Worm (Caenorhabditis elegans): Measurements from ENCODE around the gene R03A10.5.
A peak's percentile ranks its signal among the peaks of the same experiment; 100 is the strongest.

Gene R03A10.5

DNA sequence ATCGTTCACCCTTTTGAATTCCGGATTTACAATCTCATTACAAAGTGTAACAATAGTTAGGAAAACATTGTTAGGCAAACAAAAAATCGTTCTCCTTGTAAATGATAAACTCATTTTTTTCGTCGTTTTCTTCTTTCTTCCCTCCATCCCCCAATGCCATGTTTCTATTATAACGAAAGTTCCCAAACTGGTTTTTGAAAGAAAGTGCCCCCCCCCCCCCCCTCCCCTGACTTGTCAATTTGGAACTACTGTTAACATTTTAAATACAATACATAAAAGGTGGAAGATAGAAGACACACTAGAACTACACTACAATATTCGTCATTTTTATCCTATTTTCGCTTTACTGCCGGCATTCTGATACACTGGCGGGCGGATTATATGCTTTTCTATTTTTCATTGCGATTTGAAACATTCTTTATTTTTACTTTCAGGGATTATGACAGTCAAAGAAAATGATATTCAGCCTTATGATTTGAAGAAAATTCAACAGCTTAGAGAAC lies at the start of gene R03A10.5:
Gene R03A10.5, plus strand, starts transcription at position 431 of the 503 bp plus-strand sequence.
- TF ChIP-seq nhr-28 (tag; optimal IDR thresholded peaks at IDR 0.05) = peak; percentile 96
- TF ChIP-seq ceh-62 (tag; optimal IDR thresholded peaks at IDR 0.05) = no peak

DNA sequence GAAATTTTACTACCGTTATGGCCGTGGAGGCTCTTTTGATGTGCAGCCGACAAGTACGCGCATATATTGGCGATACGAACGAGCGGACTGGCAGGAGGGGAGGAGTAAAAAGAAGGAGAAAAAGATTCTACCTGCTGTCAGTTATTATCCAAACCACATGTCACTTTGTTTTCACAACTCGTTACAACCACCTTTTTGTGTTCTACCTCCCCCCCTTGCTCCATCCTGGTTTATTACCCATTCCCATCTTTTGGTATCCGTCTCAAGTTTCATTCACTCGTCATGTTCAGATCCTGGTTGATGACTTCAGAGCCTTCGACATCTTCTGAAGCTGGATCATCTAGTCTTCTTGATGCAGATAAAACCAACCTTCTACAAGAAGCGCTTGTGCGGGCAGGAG lies 38.9 kb upstream of the R03A10.5 start, which contains the start of gene psa-3:
Gene psa-3, plus strand, starts transcription at position 301 of the 400 bp plus-strand sequence.
- no peak for TF ChIP-seq duxl-1 (tag; optimal IDR thresholded peaks at IDR 0.05; ENCODE audit: poor library complexity)
- TF ChIP-seq saeg-2 (GFP tag; IDR thresholded peaks at IDR 0.05) = no peak
- TF ChIP-seq R02D3.7 (tag; optimal IDR thresholded peaks at IDR 0.05) = no peak
- TF ChIP-seq ztf-7 (tag; optimal IDR thresholded peaks at IDR 0.05) = no peak
- no peak for TF ChIP-seq T20F7.1 (GFP tag; optimal IDR thresholded peaks at IDR 0.05)
- no peak for TF ChIP-seq mep-1 (tag; optimal IDR thresholded peaks at IDR 0.05)
- TF ChIP-seq ceh-20 (GFP tag; IDR thresholded peaks at IDR 0.05) = no peak
- TF ChIP-seq lin-13 (GFP tag; optimal IDR thresholded peaks at IDR 0.05) = no peak
- TF ChIP-seq Y48G9A.11 (GFP tag; IDR thresholded peaks at IDR 0.05) = no peak
- TF ChIP-seq tag-97 (GFP tag; IDR thresholded peaks at IDR 0.05) = no peak
- no peak for TF ChIP-seq hif-1 (tag; optimal IDR thresholded peaks at IDR 0.05)
- TF ChIP-seq F26F4.8 (GFP tag; conservative IDR thresholded peaks at IDR 0.05) = no peak
- TF ChIP-seq nhr-6 (tag; optimal IDR thresholded peaks at IDR 0.05) = no peak
- no peak for TF ChIP-seq mes-2 (tag; optimal IDR thresholded peaks at IDR 0.05; ENCODE audit: poor library complexity, severe bottlenecking)

DNA sequence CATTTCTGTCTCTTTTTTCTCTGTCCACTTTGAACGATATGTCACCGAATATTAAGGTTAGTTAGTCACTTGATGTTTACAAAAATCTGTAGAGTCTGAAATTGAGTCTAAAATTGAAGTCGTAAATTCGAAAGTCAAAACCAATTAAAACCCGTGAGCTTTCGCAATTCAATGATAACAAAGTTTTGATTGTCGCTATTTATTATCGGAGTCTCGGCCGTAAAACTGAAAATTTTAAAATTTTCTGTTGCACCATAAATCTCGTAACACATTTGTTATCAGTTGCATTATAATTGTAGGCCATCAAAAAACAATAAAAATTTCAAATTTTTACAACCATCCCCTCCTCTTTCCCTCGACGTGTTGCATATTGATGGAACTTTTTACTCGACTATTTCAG lies 37.9 kb upstream of the R03A10.5 start:
- TF ChIP-seq pqm-1 (tag; optimal IDR thresholded peaks at IDR 0.05) (peak; percentile 73), daf-16 (GFP tag; optimal IDR thresholded peaks at IDR 0.05) (no peak), daf-16 (tag; optimal IDR thresholded peaks at IDR 0.05) (peak; percentile 81), mdl-1 (tag; optimal IDR thresholded peaks at IDR 0.05) (no peak), ztf-11 (tag; optimal IDR thresholded peaks at IDR 0.05) (no peak), Y105C5A.15 (GFP tag; IDR thresholded peaks at IDR 0.05) (no peak), duxl-1 (tag; optimal IDR thresholded peaks at IDR 0.05; ENCODE audit: poor library complexity) (no peak), fos-1 (tag; optimal IDR thresholded peaks at IDR 0.05) (no peak), F37D6.2 (tag; optimal IDR thresholded peaks at IDR 0.05) (no peak), tra-1 (GFP tag; IDR thresholded peaks at IDR 0.05) (peak; percentile 74), daf-8 (GFP tag; IDR thresholded peaks at IDR 0.05) (no peak), nhr-77 (tag; optimal IDR thresholded peaks at IDR 0.05) (peak; percentile 33), nhr-11 (tag; optimal IDR thresholded peaks at IDR 0.05) (no peak), Y48G9A.11 (GFP tag; IDR thresholded peaks at IDR 0.05) (no peak), ceh-20 (GFP tag; IDR thresholded peaks at IDR 0.05) (peak; percentile 92), lin-1 (GFP tag; IDR thresholded peaks at IDR 0.05) (peak; percentile 56; the same call in 1 of the 2 replicates), T20F7.1 (GFP tag; optimal IDR thresholded peaks at IDR 0.05) (no peak), F44E2.7 (GFP tag; IDR thresholded peaks at IDR 0.05) (no peak), dve-1 (tag; optimal IDR thresholded peaks at IDR 0.05; ENCODE audit: insufficient read depth) (peak; percentile 87), Y75B8A.6 (GFP tag; IDR thresholded peaks at IDR 0.05) (no peak), ces-1 (GFP tag; optimal IDR thresholded peaks at IDR 0.05) (no peak), egl-43 (GFP tag; IDR thresholded peaks at IDR 0.05) (no peak), dpl-1 (GFP tag; optimal IDR thresholded peaks at IDR 0.05) (no peak), jun-1 (tag; optimal IDR thresholded peaks at IDR 0.05) (no peak), php-3 (GFP tag; IDR thresholded peaks at IDR 0.05) (peak; percentile 100), nhr-28 (tag; optimal IDR thresholded peaks at IDR 0.05) (peak; percentile 72), aha-1 (tag) (peak; percentile 55), hlh-11 (tag; optimal IDR thresholded peaks at IDR 0.05) (peak; percentile 63), mep-1 (tag; optimal IDR thresholded peaks at IDR 0.05) (no peak), ceh-32 (tag; optimal IDR thresholded peaks at IDR 0.05; ENCODE audit: poor library complexity) (no peak), dmd-6 (GFP tag; IDR thresholded peaks at IDR 0.05) (peak; percentile 64), T26A8.4 (GFP tag; IDR thresholded peaks at IDR 0.05) (no peak), ceh-62 (tag; optimal IDR thresholded peaks at IDR 0.05) (no peak), F49E8.2 (tag; optimal IDR thresholded peaks at IDR 0.05; ENCODE audit: borderline replicate concordance) (no peak), fkh-10 (GFP tag; optimal IDR thresholded peaks at IDR 0.05) (no peak), D1046.2 (GFP tag; IDR thresholded peaks at IDR 0.05) (no peak)
